Worm (Caenorhabditis elegans) whole organism, early embryonic: ENCODE data around the gene ift-74.

Experiments
- F13C5.2 ChIP-seq: sonication (generic microtip); optimal IDR thresholded peaks from 2 replicates; lab custom pipeline; 2017; ENCODE audit warnings: mild to moderate bottlenecking, missing genetic modification characterization, inconsistent platforms, missing compliant biosample characterization
- aly-1 ChIP-seq: sonication (generic microtip); optimal IDR thresholded peaks from 2 replicates; lab custom pipeline; 2016; ENCODE audit warnings: missing genetic modification characterization, missing compliant biosample characterization
- ama-1 ChIP-seq: fragments of 150-350 bp; optimal IDR thresholded peaks from 2 replicates; lab custom pipeline; 2014
- ceh-36 ChIP-seq: sonication (generic microtip); optimal IDR thresholded peaks from 2 replicates; lab custom pipeline; 2016; ENCODE audit warnings: missing genetic modification characterization, inconsistent platforms, missing compliant biosample characterization
- ets-7 ChIP-seq: sonication (generic microtip); optimal IDR thresholded peaks from 2 replicates; lab custom pipeline; 2016; ENCODE audit warnings: missing genotype, missing genetic modification characterization, missing compliant biosample characterization
- flt-1 ChIP-seq: fragments of 200-800 bp; sonication (Bioruptor generic); IDR thresholded peaks from 2 replicates; pipeline ENCODE4 v1.3.6; 2022; ENCODE audit warnings: missing genetic modification characterization, missing compliant biosample characterization
- hmbx-1 ChIP-seq: sonication (generic microtip); optimal IDR thresholded peaks from 2 replicates; lab custom pipeline; 2016; ENCODE audit warnings: mild to moderate bottlenecking, missing genetic modification characterization, missing compliant biosample characterization
- hmg-4 ChIP-seq: fragments of 200-800 bp; sonication (Bioruptor generic); optimal IDR thresholded peaks from 2 replicates; lab custom pipeline; 2018; ENCODE audit warnings: mild to moderate bottlenecking, missing genetic modification characterization, missing compliant biosample characterization
- pes-1 ChIP-seq: fragments of 200-800 bp; sonication (Bioruptor generic); IDR thresholded peaks from 2 replicates; pipeline ENCODE4 v1.3.6; 2022; ENCODE audit warnings: missing genetic modification reagents, missing genetic modification characterization, missing compliant biosample characterization
- sea-1 ChIP-seq: fragments of 200-800 bp; sonication (Bioruptor generic); conservative IDR thresholded peaks from 2 replicates; pipeline ENCODE4 v1.3.6; 2022; ENCODE audit warnings: missing genetic modification characterization, missing compliant biosample characterization
- tbx-37 ChIP-seq: fragments of 200-800 bp; sonication (Bioruptor generic); conservative IDR thresholded peaks from 2 replicates; pipeline ENCODE4 v1.3.6; 2022; ENCODE audit warnings: missing genetic modification reagents, missing genetic modification characterization, missing compliant biosample characterization
- tra-4 ChIP-seq: sonication (generic microtip); optimal IDR thresholded peaks from 2 replicates; lab custom pipeline; 2017; ENCODE audit warnings: missing genetic modification characterization, missing compliant biosample characterization

- TF ChIP-seq ama-1 (lab: Kevin White, UChicago) (no peak), ets-7 (tag; lab: Kevin White, UChicago) (no peak), aly-1 (tag; lab: Kevin White, UChicago) (no peak), F13C5.2 (tag; lab: Kevin White, UChicago) (no peak), hmg-4 (GFP tag; lab: Kevin White, UChicago) (no peak), sea-1 (no peak), ceh-36 (tag; lab: Kevin White, UChicago) (no peak), pes-1 (GFP tag; lab: Robert Waterston, UW) (no peak), tbx-37 (GFP tag; lab: Robert Waterston, UW) (no peak), flt-1 (GFP tag; lab: Robert Waterston, UW) (no peak), hmbx-1 (no peak), tra-4 (tag; lab: Kevin White, UChicago) (no peak)
Observed at ce11 chrII:6706552-6707091, 26.8 kb downstream of the ift-74 start.
